Fruit fly (Drosophila melanogaster) whole organism, prepupa: ENCODE data around the gene smid.

ENCODE experiments used
- CG10631 ChIP-seq: fragments of 200-800 bp; sonication (Bioruptor generic); optimal IDR thresholded peaks from 2 replicates; lab custom pipeline; 2016; ENCODE audit warnings: missing biosample characterization, missing genetic modification characterization
- CG10669 ChIP-seq: fragments of 200-800 bp; sonication (Bioruptor generic); optimal IDR thresholded peaks from 3 replicates; lab custom pipeline; 2018; ENCODE audit warnings: missing biosample characterization, mild to moderate bottlenecking, missing genetic modification characterization, moderate library complexity
- CG11902 ChIP-seq: fragments of 200-800 bp; sonication (Bioruptor generic); optimal IDR thresholded peaks from 3 replicates; lab custom pipeline; 2016; ENCODE audit warnings: missing biosample characterization, missing genetic modification characterization
- CG9139 ChIP-seq: fragments of 200-800 bp; sonication (Bioruptor generic); optimal IDR thresholded peaks from 3 replicates; lab custom pipeline; 2017; ENCODE audit warnings: missing biosample characterization, mild to moderate bottlenecking, missing genetic modification characterization
- Eip75B ChIP-seq: fragments of 200-800 bp; sonication (Bioruptor generic); optimal IDR thresholded peaks from 3 replicates; lab custom pipeline; 2016; ENCODE audit warnings: missing biosample characterization, missing genetic modification characterization
- fd85E ChIP-seq: fragments of 200-800 bp; sonication (Bioruptor generic); optimal IDR thresholded peaks from 3 replicates; lab custom pipeline; 2016; ENCODE audit warnings: missing biosample characterization, missing genetic modification characterization
- net ChIP-seq: fragments of 200-800 bp; sonication (Bioruptor generic); optimal IDR thresholded peaks from 3 replicates; lab custom pipeline; 2016; ENCODE audit warnings: missing biosample characterization, missing genetic modification characterization

DNA sequence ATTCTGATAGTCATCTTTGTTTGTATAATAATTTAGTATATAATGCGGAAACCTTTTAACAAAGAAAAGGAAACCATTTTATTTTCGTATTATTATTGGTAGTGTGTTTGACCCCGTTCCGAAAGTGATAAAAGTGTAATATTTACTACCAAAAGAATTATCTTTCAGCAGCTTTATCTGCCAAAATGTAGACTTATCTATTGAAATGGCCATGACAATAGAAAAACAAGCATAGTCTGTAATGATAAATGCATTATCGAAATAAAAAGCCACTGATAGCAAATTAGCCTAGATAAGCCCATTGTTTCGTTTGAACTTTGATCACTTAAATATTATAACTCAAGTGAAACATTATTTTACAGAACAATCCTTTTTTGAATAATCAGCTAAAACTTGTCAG, 5.3 kb upstream of the smid start:
- no peak for TF ChIP-seq Eip75B
- TF ChIP-seq CG11902 = no peak
- no peak for TF ChIP-seq fd85E (GFP tag; lab: Kevin White, UChicago)
- TF ChIP-seq CG10631 (GFP tag; lab: Kevin White, UChicago) = no peak
- TF ChIP-seq net (GFP tag; lab: Kevin White, UChicago) = no peak
- no peak for TF ChIP-seq CG9139
- TF ChIP-seq CG10669 (GFP tag; lab: Kevin White, UChicago) = no peak
